Fruit fly (Drosophila melanogaster): ENCODE data around the gene Qsox3.

dm6 chr3R:21889945-21890344 lies 21.7 kb upstream of the Qsox3 start:
- no peak for TF ChIP-seq insv (optimal IDR thresholded peaks at IDR 0.05)
- no peak for TF ChIP-seq psq (optimal IDR thresholded peaks at IDR 0.05)
- no peak for TF ChIP-seq Sin3A (optimal IDR thresholded peaks at IDR 0.05)
- TF ChIP-seq ttk (optimal IDR thresholded peaks at IDR 0.05): no peak
- TF ChIP-seq h (optimal IDR thresholded peaks at IDR 0.05): no peak
